Fruit fly (Drosophila melanogaster) whole organism, pupa: ENCODE results near the gene CG45428.

Experiments used
- CG10348 ChIP-seq: fragments of 200-800 bp; sonication (Bioruptor generic); IDR thresholded peaks from 2 replicates; pipeline ENCODE4 v1.3.6; 2022; ENCODE audit warnings: missing biosample characterization, missing genetic modification characterization
- CG12605 ChIP-seq: fragments of 200-800 bp; sonication (Bioruptor generic); IDR thresholded peaks from 2 replicates; pipeline ENCODE4 v1.3.6; 2022; ENCODE audit warnings: missing biosample characterization, missing genetic modification characterization
- CG13204 ChIP-seq: fragments of 200-800 bp; sonication (Bioruptor generic); optimal IDR thresholded peaks from 2 replicates; lab custom pipeline; 2018; ENCODE audit warnings: missing biosample characterization, mild to moderate bottlenecking, missing genetic modification characterization, moderate library complexity
- CG14655 ChIP-seq: fragments of 200-800 bp; sonication (Bioruptor generic); optimal IDR thresholded peaks from 3 replicates; lab custom pipeline; 2017; ENCODE audit warnings: mild to moderate bottlenecking, missing biosample characterization, missing genetic modification reagents, missing genetic modification characterization
- CG15710 ChIP-seq: fragments of 200-800 bp; sonication (Bioruptor generic); optimal IDR thresholded peaks from 2 replicates; lab custom pipeline; 2018; ENCODE audit warnings: missing biosample characterization, mild to moderate bottlenecking, missing genetic modification characterization, moderate library complexity
- CG17806 ChIP-seq: fragments of 200-800 bp; sonication (Bioruptor generic); optimal IDR thresholded peaks from 2 replicates; lab custom pipeline; 2018; ENCODE audit warnings: missing biosample characterization, mild to moderate bottlenecking, missing genetic modification characterization, moderate library complexity
- CG32121 ChIP-seq: fragments of 200-800 bp; sonication (Bioruptor generic); IDR thresholded peaks from 2 replicates; pipeline ENCODE4 v1.3.6; 2022; ENCODE audit warnings: missing biosample characterization, missing genetic modification characterization
- CG34367 ChIP-seq: fragments of 200-800 bp; sonication (Bioruptor generic); optimal IDR thresholded peaks from 2 replicates; lab custom pipeline; 2018; ENCODE audit warnings: missing biosample characterization, mild to moderate bottlenecking, missing genetic modification characterization
- CG4496 ChIP-seq: fragments of 200-800 bp; sonication (Bioruptor generic); IDR thresholded peaks from 3 replicates; pipeline ENCODE4 v1.3.6; 2022; ENCODE audit warnings: missing biosample characterization, missing genetic modification characterization
- CG8159 ChIP-seq: fragments of 200-800 bp; sonication (Bioruptor generic); optimal IDR thresholded peaks from 3 replicates; lab custom pipeline; 2018; ENCODE audit warnings: missing biosample characterization, mild to moderate bottlenecking, missing genetic modification characterization, moderate library complexity
- CG8301 ChIP-seq: fragments of 200-800 bp; sonication (Bioruptor generic); optimal IDR thresholded peaks from 2 replicates; lab custom pipeline; 2018; ENCODE audit warnings: missing biosample characterization, mild to moderate bottlenecking, missing genetic modification characterization
- CG9948 ChIP-seq: fragments of 200-800 bp; sonication (Bioruptor generic); optimal IDR thresholded peaks from 2 replicates; lab custom pipeline; 2018; ENCODE audit warnings: missing biosample characterization, mild to moderate bottlenecking, missing genetic modification characterization, moderate library complexity
- D1 ChIP-seq: fragments of 200-800 bp; sonication (Bioruptor generic); optimal IDR thresholded peaks from 2 replicates; lab custom pipeline; 2018; ENCODE audit warnings: missing biosample characterization, mild to moderate bottlenecking, missing genetic modification characterization, moderate library complexity
- EcR ChIP-seq: fragments of 200-800 bp; sonication (Bioruptor generic); optimal IDR thresholded peaks from 3 replicates; lab custom pipeline; 2019; ENCODE audit warnings: missing biosample characterization, missing genetic modification characterization, mild to moderate bottlenecking, moderate library complexity, missing genetic modification reagents
- Ets98B ChIP-seq: fragments of 200-800 bp; sonication (Bioruptor generic); IDR thresholded peaks from 2 replicates; pipeline ENCODE4 v1.3.6; 2022; ENCODE audit warnings: missing biosample characterization, missing genetic modification characterization
- Pif1A ChIP-seq: fragments of 200-800 bp; sonication (Bioruptor generic); optimal IDR thresholded peaks from 3 replicates; lab custom pipeline; 2016; ENCODE audit warnings: missing biosample characterization, missing genetic modification characterization
- Pif1B ChIP-seq: fragments of 200-800 bp; sonication (Bioruptor generic); optimal IDR thresholded peaks from 3 replicates; lab custom pipeline; 2016; ENCODE audit warnings: missing biosample characterization, missing genetic modification characterization
- Snoo ChIP-seq: fragments of 200-800 bp; sonication (Bioruptor generic); optimal IDR thresholded peaks from 3 replicates; lab custom pipeline; 2017; ENCODE audit warnings: missing biosample characterization, mild to moderate bottlenecking, missing genetic modification characterization, inconsistent platforms
- fd96Ca ChIP-seq: fragments of 200-800 bp; sonication (Bioruptor generic); IDR thresholded peaks from 3 replicates; pipeline ENCODE4 v1.3.6; 2022; ENCODE audit warnings: missing biosample characterization, missing genetic modification characterization
- gl ChIP-seq: fragments of 200-800 bp; sonication (Bioruptor generic); optimal IDR thresholded peaks from 2 replicates; lab custom pipeline; 2018; ENCODE audit warnings: missing biosample characterization, mild to moderate bottlenecking, missing genetic modification characterization
- rn ChIP-seq: fragments of 200-800 bp; sonication (Bioruptor generic); IDR thresholded peaks from 2 replicates; pipeline ENCODE4 v1.3.6; 2022; ENCODE audit warnings: missing biosample characterization, missing genetic modification characterization

The CG45428 gene

DNA sequence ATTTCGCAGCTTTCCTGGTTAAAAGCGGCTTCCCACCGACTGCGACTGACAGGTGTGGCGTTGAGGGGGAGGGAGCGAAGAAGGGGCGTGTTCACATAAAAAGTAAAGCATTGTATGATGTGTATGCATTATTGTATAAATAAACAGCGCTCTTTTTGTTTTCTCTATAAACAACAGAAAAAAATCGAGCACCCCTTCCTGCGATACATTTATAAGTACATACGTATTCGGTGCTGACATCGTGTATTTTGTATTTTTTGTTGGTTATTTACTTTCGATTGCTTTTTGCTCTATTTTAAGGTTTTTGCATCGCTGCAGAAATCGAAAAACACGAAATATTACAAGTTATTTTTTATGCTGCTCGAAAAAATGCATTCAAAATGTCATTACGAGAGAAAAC lies 10.6 kb downstream of the CG45428 start:
- no peak for TF ChIP-seq EcR (GFP tag; lab: Kevin White, UChicago)
- TF ChIP-seq CG13204 (GFP tag; lab: Kevin White, UChicago): peak; percentile 33
- peak; percentile 33 for TF ChIP-seq D1 (tag; lab: Kevin White, UChicago)
- TF ChIP-seq fd96Ca (GFP tag; lab: Robert Waterston, UW): no peak
- no peak for TF ChIP-seq CG34367
- TF ChIP-seq Snoo (tag; lab: Kevin White, UChicago): no peak
- no peak for TF ChIP-seq CG10348 (GFP tag; lab: Robert Waterston, UW)
- TF ChIP-seq gl (tag; lab: Kevin White, UChicago): peak; percentile 20
- TF ChIP-seq Ets98B: no peak
- no peak for TF ChIP-seq CG12605 (GFP tag; lab: Robert Waterston, UW)
- TF ChIP-seq CG17806 (tag; lab: Kevin White, UChicago): peak; percentile 9
- TF ChIP-seq CG15710 (tag; lab: Kevin White, UChicago): peak; percentile 3
- TF ChIP-seq Pif1B: peak; percentile 4
- no peak for TF ChIP-seq CG8301 (tag; lab: Kevin White, UChicago)

DNA sequence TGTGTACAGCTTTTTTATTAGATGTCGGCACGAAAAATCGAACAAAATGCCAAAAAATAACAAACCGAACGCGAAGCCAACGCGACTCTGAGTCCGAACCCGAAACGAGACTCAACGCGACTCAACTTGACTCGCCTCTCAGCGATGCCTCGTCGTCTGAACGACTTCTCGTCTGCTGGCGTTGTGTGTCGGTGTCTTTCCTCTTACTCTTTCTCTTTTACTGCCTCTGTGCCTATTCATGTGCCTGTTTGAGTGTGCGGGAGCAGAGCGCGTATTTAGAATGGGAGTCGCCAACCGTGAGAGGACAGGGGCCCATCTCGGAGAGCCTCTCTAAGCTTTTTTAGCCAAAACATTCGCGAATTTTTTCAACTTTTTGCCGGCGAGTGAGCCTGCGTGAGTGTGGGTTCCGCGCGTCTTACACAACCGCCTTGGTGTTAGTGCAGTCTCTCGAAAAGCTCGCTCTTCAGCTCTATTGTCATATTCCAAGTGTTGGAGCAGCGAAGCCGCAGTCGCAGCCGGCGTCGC lies 12.1 kb downstream of the CG45428 start:
- peak; percentile 8 for TF ChIP-seq CG8301 (tag; lab: Kevin White, UChicago)
- TF ChIP-seq CG12605 (GFP tag; lab: Robert Waterston, UW): peak; percentile 81
- peak; percentile 7 for TF ChIP-seq Snoo (tag; lab: Kevin White, UChicago)
- no peak for TF ChIP-seq CG17806 (tag; lab: Kevin White, UChicago)
- peak; percentile 61 for TF ChIP-seq gl (tag; lab: Kevin White, UChicago)
- TF ChIP-seq CG4496 (GFP tag; lab: Robert Waterston, UW): peak; percentile 71; the same call in 2 of the 3 replicates
- peak; percentile 51 for TF ChIP-seq CG14655 (GFP tag; lab: Kevin White, UChicago)
- TF ChIP-seq CG34367: no peak
- peak; percentile 55 for TF ChIP-seq Pif1A (GFP tag; lab: Kevin White, UChicago)
- no peak for TF ChIP-seq CG10348 (GFP tag; lab: Robert Waterston, UW)
- no peak for TF ChIP-seq D1 (tag; lab: Kevin White, UChicago)
- peak; percentile 72 for TF ChIP-seq fd96Ca (GFP tag; lab: Robert Waterston, UW)
- TF ChIP-seq CG8159 (tag; lab: Kevin White, UChicago): no peak
- TF ChIP-seq EcR (GFP tag; lab: Kevin White, UChicago): peak; percentile 62
- TF ChIP-seq Pif1B: peak; percentile 56
- TF ChIP-seq rn (GFP tag; lab: Robert Waterston, UW): no peak
- peak; percentile 3 for TF ChIP-seq CG15710 (tag; lab: Kevin White, UChicago)
- no peak; the same call in none of the 2 replicates for TF ChIP-seq CG32121 (GFP tag; lab: Robert Waterston, UW)
- peak; percentile 75 for TF ChIP-seq CG13204 (GFP tag; lab: Kevin White, UChicago)
- TF ChIP-seq Ets98B: peak; percentile 79
- TF ChIP-seq CG9948 (tag; lab: Kevin White, UChicago): no peak

DNA sequence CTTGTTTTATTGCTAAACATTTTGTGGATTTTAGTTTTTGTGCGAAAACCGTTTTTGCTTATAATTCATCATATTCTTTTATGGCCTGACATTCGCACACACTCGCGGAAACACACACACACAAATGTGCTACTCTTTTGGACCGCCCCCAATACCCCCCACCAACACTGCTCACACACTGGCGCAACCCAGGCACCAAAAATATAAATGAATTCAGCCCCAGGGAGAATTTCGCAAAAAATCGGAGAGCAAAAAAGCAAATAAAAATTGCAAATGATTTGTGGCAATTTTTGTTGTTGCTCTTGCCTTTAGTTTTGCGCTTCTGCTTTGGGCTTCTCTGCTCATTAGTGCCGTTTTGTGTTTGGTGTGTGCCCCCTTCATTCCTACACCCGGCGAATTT lies 13.6 kb downstream of the CG45428 start:
- TF ChIP-seq CG15710 (tag; lab: Kevin White, UChicago): no peak
- peak; percentile 29; the same call in 1 of the 2 replicates for TF ChIP-seq Ets98B
- no peak for TF ChIP-seq CG14655 (GFP tag; lab: Kevin White, UChicago)
- TF ChIP-seq CG8159 (tag; lab: Kevin White, UChicago): no peak
- TF ChIP-seq CG32121 (GFP tag; lab: Robert Waterston, UW): peak; percentile 65
- peak; percentile 41; the same call in 2 of the 3 replicates for TF ChIP-seq CG4496 (GFP tag; lab: Robert Waterston, UW)
- TF ChIP-seq fd96Ca (GFP tag; lab: Robert Waterston, UW): no peak
- TF ChIP-seq CG10348 (GFP tag; lab: Robert Waterston, UW): no peak
- TF ChIP-seq CG13204 (GFP tag; lab: Kevin White, UChicago): no peak
- TF ChIP-seq Pif1A (GFP tag; lab: Kevin White, UChicago): no peak
- no peak for TF ChIP-seq CG8301 (tag; lab: Kevin White, UChicago)

DNA sequence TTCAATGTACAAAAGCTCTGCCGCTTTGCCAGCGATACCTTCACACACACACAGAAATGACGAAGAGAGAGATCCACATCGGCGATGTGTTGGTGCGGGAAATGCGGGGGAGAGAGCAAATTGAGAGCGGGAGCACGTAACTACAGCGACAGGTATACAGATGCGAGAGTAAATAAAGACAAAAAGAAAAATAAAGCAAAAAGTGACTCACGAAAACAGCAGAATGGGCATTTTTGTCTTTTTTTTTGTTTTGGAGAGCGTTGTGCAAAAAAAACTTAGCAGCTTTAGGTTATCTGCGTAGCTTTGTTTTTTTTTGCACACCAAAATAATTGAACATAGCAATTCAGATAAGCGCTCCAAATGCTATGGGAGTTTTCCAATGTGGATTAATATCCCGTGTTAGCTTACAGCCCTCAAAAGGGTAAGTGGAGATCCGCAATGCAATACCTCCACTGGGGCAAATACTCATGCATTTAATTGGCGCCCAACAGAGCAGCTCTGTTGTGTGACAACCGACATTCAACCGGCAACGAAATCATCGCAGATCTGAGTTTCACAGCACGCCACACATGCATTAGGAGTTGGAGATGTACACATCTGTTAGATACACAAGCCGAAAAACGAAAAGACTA lies 14.2 kb downstream of the CG45428 start:
- TF ChIP-seq Ets98B: peak; percentile 95
- TF ChIP-seq CG14655 (GFP tag; lab: Kevin White, UChicago): peak; percentile 85
- TF ChIP-seq CG17806 (tag; lab: Kevin White, UChicago): peak; percentile 68
- peak; percentile 98 for TF ChIP-seq CG12605 (GFP tag; lab: Robert Waterston, UW)
- peak; percentile 94 for TF ChIP-seq fd96Ca (GFP tag; lab: Robert Waterston, UW)
- peak; percentile 77 for TF ChIP-seq D1 (tag; lab: Kevin White, UChicago)
- TF ChIP-seq EcR (GFP tag; lab: Kevin White, UChicago): peak; percentile 72
- TF ChIP-seq gl (tag; lab: Kevin White, UChicago): peak; percentile 97
- peak; percentile 77 for TF ChIP-seq CG9948 (tag; lab: Kevin White, UChicago)
- TF ChIP-seq Snoo (tag; lab: Kevin White, UChicago): peak; percentile 87
- TF ChIP-seq CG4496 (GFP tag; lab: Robert Waterston, UW): peak; percentile 98
- peak; percentile 88 for TF ChIP-seq rn (GFP tag; lab: Robert Waterston, UW)
- peak; percentile 87 for TF ChIP-seq Pif1A (GFP tag; lab: Kevin White, UChicago)
- TF ChIP-seq CG34367: peak; percentile 84
- TF ChIP-seq CG10348 (GFP tag; lab: Robert Waterston, UW): peak; percentile 24; the same call in 1 of the 2 replicates
- peak; percentile 97 for TF ChIP-seq CG13204 (GFP tag; lab: Kevin White, UChicago)
- TF ChIP-seq Pif1B: peak; percentile 76
- peak; percentile 83 for TF ChIP-seq CG8301 (tag; lab: Kevin White, UChicago)
- TF ChIP-seq CG15710 (tag; lab: Kevin White, UChicago): peak; percentile 84
- TF ChIP-seq CG8159 (tag; lab: Kevin White, UChicago): peak; percentile 82
- TF ChIP-seq CG32121 (GFP tag; lab: Robert Waterston, UW): peak; percentile 96
- TF ChIP-seq, all 21 proteins: peak for 21
